Worm (Caenorhabditis elegans): Measurements from ENCODE around the gene srv-28.

srv-28 gene

DNA sequence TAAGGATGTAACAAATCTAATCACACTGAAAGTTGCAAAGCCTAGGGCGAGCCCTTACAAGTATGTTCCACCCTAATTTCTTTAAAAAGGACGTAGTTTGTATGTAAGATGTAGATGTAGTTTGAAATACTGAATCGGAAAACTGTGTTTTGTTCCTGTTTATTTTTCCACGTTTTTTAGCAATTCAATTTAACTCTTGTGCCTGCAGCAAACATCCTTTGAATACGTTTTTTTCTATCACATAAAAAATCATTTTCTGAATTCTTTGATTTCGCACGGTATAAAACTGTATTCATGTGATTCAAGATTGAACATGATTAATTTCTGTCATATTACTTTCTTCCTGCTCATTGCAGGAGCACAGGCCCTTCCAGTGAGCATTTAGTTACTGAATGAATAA, 23.2 kb downstream of the srv-28 start, which contains the start of gene F58F9.9:
Gene F58F9.9 (plus strand): TSS at position 301 of the 400 bp plus-strand sequence.
- TF ChIP-seq tab-1 (GFP tag; IDR thresholded peaks at IDR 0.05) (no peak), cog-1 (tag; optimal IDR thresholded peaks at IDR 0.05) (no peak), flt-1 (GFP tag; IDR thresholded peaks at IDR 0.05) (no peak), klf-2 (GFP tag; conservative IDR thresholded peaks at IDR 0.05) (no peak), T22C8.4 (GFP tag; IDR thresholded peaks at IDR 0.05) (no peak), med-1 (GFP tag; optimal IDR thresholded peaks at IDR 0.05; ENCODE audit: insufficient read depth) (no peak), ztf-23 (GFP tag; IDR thresholded peaks at IDR 0.05) (no peak), ref-1 (GFP tag; conservative IDR thresholded peaks at IDR 0.05) (no peak), ztf-29 (GFP tag; IDR thresholded peaks at IDR 0.05) (no peak)

DNA sequence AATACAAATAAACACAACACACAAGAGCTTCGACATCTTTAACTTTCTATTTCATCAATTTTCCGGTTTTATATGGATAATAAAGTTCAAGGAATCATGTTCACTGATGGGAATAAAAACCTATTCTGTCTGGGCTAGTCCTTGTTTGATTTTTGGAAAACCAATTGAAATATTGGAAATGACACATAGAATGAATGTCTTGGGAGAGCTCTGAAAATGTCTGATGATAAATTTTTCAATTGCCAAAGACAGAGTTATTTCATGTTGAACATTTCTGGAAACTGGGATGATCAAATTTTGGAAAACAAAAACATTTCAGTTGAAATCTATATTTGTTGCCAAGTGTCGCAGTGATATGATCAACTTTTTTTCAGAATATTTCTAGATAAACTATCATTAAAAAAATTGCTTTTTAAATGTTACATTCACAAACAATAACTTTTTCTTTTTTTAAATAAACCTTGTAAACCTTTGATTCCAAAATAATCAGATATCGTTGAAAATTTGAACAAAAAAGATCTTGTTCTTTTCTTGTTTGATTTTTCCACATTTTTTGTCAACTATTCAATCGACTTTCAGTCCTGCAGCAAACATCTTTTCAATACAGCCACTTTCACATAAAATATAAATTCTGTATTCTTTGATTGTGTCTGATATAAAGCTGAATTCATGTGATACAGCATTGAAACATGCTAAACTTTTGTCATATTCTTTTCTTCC, 25.5 kb downstream of the srv-28 start, which contains the start of the genes F58F9.6 and F58F9.8:
Gene F58F9.6 (minus strand): TSS at position 101 of the 720 bp plus-strand sequence.
Gene F58F9.8 (plus strand): TSS at position 670 of the 720 bp plus-strand sequence.
- no peak for TF ChIP-seq klf-2 (GFP tag; conservative IDR thresholded peaks at IDR 0.05)
- TF ChIP-seq T22C8.4 (GFP tag; IDR thresholded peaks at IDR 0.05) = no peak
- TF ChIP-seq ref-1 (GFP tag; conservative IDR thresholded peaks at IDR 0.05) = no peak
- TF ChIP-seq cog-1 (tag; optimal IDR thresholded peaks at IDR 0.05) = no peak
- TF ChIP-seq ztf-23 (GFP tag; IDR thresholded peaks at IDR 0.05) = no peak
- TF ChIP-seq ztf-29 (GFP tag; IDR thresholded peaks at IDR 0.05) = no peak
- TF ChIP-seq med-1 (GFP tag; optimal IDR thresholded peaks at IDR 0.05; ENCODE audit: insufficient read depth) = no peak
- no peak for TF ChIP-seq tab-1 (GFP tag; IDR thresholded peaks at IDR 0.05)
- TF ChIP-seq flt-1 (GFP tag; IDR thresholded peaks at IDR 0.05) = no peak

ce11 chrIV:6232769-6233290, 30.3 kb downstream of the srv-28 start, which contains the start of gene F58F9.3:
Gene F58F9.3, plus strand, starts transcription at chrIV:6233240.
- TF ChIP-seq ztf-29 (GFP tag; IDR thresholded peaks at IDR 0.05) = no peak

DNA sequence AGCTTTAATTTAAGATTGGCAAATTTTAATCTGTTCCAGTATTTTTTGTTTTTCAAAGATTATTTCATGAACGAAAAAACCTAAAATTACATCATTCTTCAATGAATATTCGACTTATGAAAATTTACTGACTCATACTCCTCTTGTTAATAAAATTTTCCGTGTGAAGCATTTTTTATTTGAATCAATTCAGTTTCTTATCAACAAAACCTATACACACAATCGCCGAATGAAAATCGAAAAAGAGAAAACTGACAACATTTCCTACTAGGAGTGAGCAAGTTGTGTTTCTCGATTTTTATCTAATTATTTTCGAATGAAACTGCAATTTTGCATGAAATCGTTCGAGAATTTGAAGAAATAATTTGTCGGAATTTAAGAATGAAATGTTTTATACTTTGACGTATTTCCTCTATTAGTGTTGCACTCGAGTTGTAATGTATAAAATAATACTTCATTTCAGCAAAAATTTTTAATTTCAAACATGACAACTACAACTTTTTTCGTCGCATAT, 32.5 kb downstream of the srv-28 start, which contains the start of gene F58F9.4:
Gene F58F9.4 (plus strand): TSS at position 464 of the 514 bp plus-strand sequence.
- TF ChIP-seq klf-2 (GFP tag; conservative IDR thresholded peaks at IDR 0.05) = no peak
- TF ChIP-seq med-1 (GFP tag; optimal IDR thresholded peaks at IDR 0.05; ENCODE audit: insufficient read depth) = no peak
- no peak for TF ChIP-seq cog-1 (tag; optimal IDR thresholded peaks at IDR 0.05)
- no peak for TF ChIP-seq tab-1 (GFP tag; IDR thresholded peaks at IDR 0.05)
- TF ChIP-seq ref-1 (GFP tag; conservative IDR thresholded peaks at IDR 0.05) = no peak
- no peak for TF ChIP-seq ztf-29 (GFP tag; IDR thresholded peaks at IDR 0.05)
- TF ChIP-seq flt-1 (GFP tag; IDR thresholded peaks at IDR 0.05) = no peak
- TF ChIP-seq ztf-23 (GFP tag; IDR thresholded peaks at IDR 0.05) = no peak
- no peak for TF ChIP-seq T22C8.4 (GFP tag; IDR thresholded peaks at IDR 0.05)

ce11 chrIV:6227974-6228373, 35.2 kb downstream of the srv-28 start, which contains the start of gene C49A9.1:
Gene C49A9.1, plus strand, starts transcription at chrIV:6228190.
- TF ChIP-seq tab-1 (GFP tag; IDR thresholded peaks at IDR 0.05) (no peak), ztf-29 (GFP tag; IDR thresholded peaks at IDR 0.05) (no peak)

ce11 chrIV:6225143-6225542, 38.0 kb downstream of the srv-28 start, which contains the start of gene C49A9.2:
Gene C49A9.2, plus strand, starts transcription at chrIV:6225443.
- TF ChIP-seq med-1 (GFP tag; optimal IDR thresholded peaks at IDR 0.05; ENCODE audit: insufficient read depth) (no peak), ztf-23 (GFP tag; IDR thresholded peaks at IDR 0.05) (no peak), cog-1 (tag; optimal IDR thresholded peaks at IDR 0.05) (no peak), ztf-29 (GFP tag; IDR thresholded peaks at IDR 0.05) (no peak), tab-1 (GFP tag; IDR thresholded peaks at IDR 0.05) (no peak), klf-2 (GFP tag; conservative IDR thresholded peaks at IDR 0.05) (no peak), ref-1 (GFP tag; conservative IDR thresholded peaks at IDR 0.05) (no peak), T22C8.4 (GFP tag; IDR thresholded peaks at IDR 0.05) (no peak), flt-1 (GFP tag; IDR thresholded peaks at IDR 0.05) (no peak)

DNA sequence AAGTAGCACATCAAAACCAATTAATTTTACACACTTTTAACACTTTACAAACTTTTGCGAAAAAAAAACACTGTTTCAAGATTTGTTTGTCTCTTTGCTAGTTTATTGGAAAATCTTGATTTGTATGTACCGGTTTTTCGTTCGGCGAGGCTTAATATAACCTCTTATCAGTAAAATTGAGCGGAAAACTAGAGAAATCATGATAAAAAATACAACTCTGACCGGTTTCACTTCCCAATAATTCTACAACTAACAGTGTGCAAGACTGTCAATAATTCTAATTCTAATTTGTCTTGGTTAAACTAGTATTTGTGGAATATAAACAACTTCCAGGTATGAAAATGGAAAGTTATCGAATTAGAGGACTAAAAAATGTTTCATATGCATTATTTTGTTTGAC, 41.3 kb downstream of the srv-28 start, which contains the start of gene C49A9.3:
Gene C49A9.3 (plus strand): TSS at position 212 of the 400 bp plus-strand sequence.
- TF ChIP-seq T22C8.4 (GFP tag; IDR thresholded peaks at IDR 0.05) = no peak

DNA sequence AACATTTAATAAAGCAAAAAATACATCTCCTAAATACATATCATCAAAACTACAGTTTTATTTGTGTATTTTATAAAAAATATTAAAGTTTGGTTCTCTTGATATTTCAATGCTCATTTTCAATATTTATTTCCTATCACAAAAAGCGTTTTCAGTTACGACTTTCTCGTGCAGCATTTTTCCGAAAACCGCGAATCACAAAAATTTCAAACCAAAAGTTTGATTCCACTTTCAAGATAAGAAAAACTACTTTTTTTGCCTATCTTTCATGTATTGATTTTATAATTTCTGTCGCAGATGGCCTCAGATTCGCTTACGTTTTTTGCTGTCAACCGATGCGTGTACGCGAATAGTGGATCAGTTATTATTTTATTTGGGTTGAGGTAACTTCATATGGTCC, 43.7 kb downstream of the srv-28 start, which contains the start of gene C49A9.4:
Gene C49A9.4 (plus strand): TSS at position 265 of the 400 bp plus-strand sequence.
- TF ChIP-seq tab-1 (GFP tag; IDR thresholded peaks at IDR 0.05) (no peak), ztf-23 (GFP tag; IDR thresholded peaks at IDR 0.05) (no peak), flt-1 (GFP tag; IDR thresholded peaks at IDR 0.05) (no peak), T22C8.4 (GFP tag; IDR thresholded peaks at IDR 0.05) (no peak), ztf-29 (GFP tag; IDR thresholded peaks at IDR 0.05) (no peak), cog-1 (tag; optimal IDR thresholded peaks at IDR 0.05) (no peak), ref-1 (GFP tag; conservative IDR thresholded peaks at IDR 0.05) (no peak), med-1 (GFP tag; optimal IDR thresholded peaks at IDR 0.05; ENCODE audit: insufficient read depth) (no peak), klf-2 (GFP tag; conservative IDR thresholded peaks at IDR 0.05) (no peak)

- TF ChIP-seq ref-1 (GFP tag; conservative IDR thresholded peaks at IDR 0.05) (no peak), klf-2 (GFP tag; conservative IDR thresholded peaks at IDR 0.05) (no peak), flt-1 (GFP tag; IDR thresholded peaks at IDR 0.05) (no peak), ztf-23 (GFP tag; IDR thresholded peaks at IDR 0.05) (no peak), cog-1 (tag; optimal IDR thresholded peaks at IDR 0.05) (no peak), ztf-29 (GFP tag; IDR thresholded peaks at IDR 0.05) (no peak), T22C8.4 (GFP tag; IDR thresholded peaks at IDR 0.05) (no peak), med-1 (GFP tag; optimal IDR thresholded peaks at IDR 0.05; ENCODE audit: insufficient read depth) (no peak), tab-1 (GFP tag; IDR thresholded peaks at IDR 0.05) (no peak)
Measured at ce11 chrIV:6217503-6217902, 45.6 kb downstream of the srv-28 start.

ce11 chrIV:6217066-6217465, 46.1 kb downstream of the srv-28 start, which contains the start of gene C49A9.9:
Gene C49A9.9, plus strand, starts transcription at chrIV:6217372.
- TF ChIP-seq ztf-23 (GFP tag; IDR thresholded peaks at IDR 0.05) = no peak
- TF ChIP-seq cog-1 (tag; optimal IDR thresholded peaks at IDR 0.05) = no peak
- TF ChIP-seq T22C8.4 (GFP tag; IDR thresholded peaks at IDR 0.05) = no peak
- TF ChIP-seq ref-1 (GFP tag; conservative IDR thresholded peaks at IDR 0.05) = no peak
- no peak for TF ChIP-seq flt-1 (GFP tag; IDR thresholded peaks at IDR 0.05)
- no peak for TF ChIP-seq ztf-29 (GFP tag; IDR thresholded peaks at IDR 0.05)
- TF ChIP-seq med-1 (GFP tag; optimal IDR thresholded peaks at IDR 0.05; ENCODE audit: insufficient read depth) = no peak
- no peak for TF ChIP-seq tab-1 (GFP tag; IDR thresholded peaks at IDR 0.05)
- TF ChIP-seq klf-2 (GFP tag; conservative IDR thresholded peaks at IDR 0.05) = no peak
